Fruit fly (Drosophila melanogaster): ENCODE results near the gene Zip71B.
A peak's percentile ranks its signal among the peaks of the same experiment; 100 is the strongest.

The Zip71B gene

dm6 chr3L:14949943-14950342 is 42.1 kb upstream of the Zip71B start:
- no peak for TF ChIP-seq Ets21C (GFP tag; optimal IDR thresholded peaks at IDR 0.05)
- TF ChIP-seq Sox15 (GFP tag; optimal IDR thresholded peaks at IDR 0.05), result no peak
- no peak for TF ChIP-seq CG8119 (GFP tag; IDR thresholded peaks at IDR 0.05)
- TF ChIP-seq CG16779 (tag; optimal IDR thresholded peaks at IDR 0.05), result no peak
- no peak for TF ChIP-seq ss (GFP tag; optimal IDR thresholded peaks at IDR 0.05)
- no peak for TF ChIP-seq CG15336 (GFP tag; IDR thresholded peaks at IDR 0.05)
- no peak for TF ChIP-seq esn (GFP tag; optimal IDR thresholded peaks at IDR 0.05)
- no peak for TF ChIP-seq fd85E (GFP tag; optimal IDR thresholded peaks at IDR 0.05)
- TF ChIP-seq topi (GFP tag; optimal IDR thresholded peaks at IDR 0.05), result no peak
- TF ChIP-seq lz (GFP tag; optimal IDR thresholded peaks at IDR 0.05), result no peak
- no peak for TF ChIP-seq CG10669 (GFP tag; optimal IDR thresholded peaks at IDR 0.05)
- TF ChIP-seq Hr38 (GFP tag; optimal IDR thresholded peaks at IDR 0.05), result no peak

dm6 chr3L:14952858-14953669 is 39.0 kb upstream of the Zip71B start:
- TF ChIP-seq CG31627 (GFP tag; optimal IDR thresholded peaks at IDR 0.05) (no peak), salr (GFP tag; optimal IDR thresholded peaks at IDR 0.05) (no peak), CG6854 (GFP tag; optimal IDR thresholded peaks at IDR 0.05) (no peak), Sox14 (GFP tag; optimal IDR thresholded peaks at IDR 0.05) (no peak), CG15336 (GFP tag; IDR thresholded peaks at IDR 0.05) (no peak), acj6 (GFP tag; optimal IDR thresholded peaks at IDR 0.05) (no peak), Gug (GFP tag; IDR thresholded peaks at IDR 0.05) (no peak), Hr39 (GFP tag; optimal IDR thresholded peaks at IDR 0.05) (no peak), net (GFP tag; optimal IDR thresholded peaks at IDR 0.05) (no peak), OdsH (GFP tag; optimal IDR thresholded peaks at IDR 0.05) (no peak), Sox102F (GFP tag; optimal IDR thresholded peaks at IDR 0.05) (no peak), CG11294 (GFP tag; IDR thresholded peaks at IDR 0.05) (no peak), fkh (GFP tag; optimal IDR thresholded peaks at IDR 0.05) (no peak), Smox (GFP tag; optimal IDR thresholded peaks at IDR 0.05) (no peak), Ets96B (tag; optimal IDR thresholded peaks at IDR 0.05) (no peak), CG8632 (GFP tag; optimal IDR thresholded peaks at IDR 0.05) (no peak), CG10631 (GFP tag; optimal IDR thresholded peaks at IDR 0.05) (no peak), CG9139 (GFP tag; optimal IDR thresholded peaks at IDR 0.05) (no peak), Hr4 (GFP tag; optimal IDR thresholded peaks at IDR 0.05) (no peak), ss (GFP tag; optimal IDR thresholded peaks at IDR 0.05) (no peak)

- TF ChIP-seq CG6808 (GFP tag; optimal IDR thresholded peaks at IDR 0.05), result no peak
- TF ChIP-seq fkh (GFP tag; optimal IDR thresholded peaks at IDR 0.05), result peak; percentile 93
Observed at dm6 chr3L:14956288-14957032, 35.6 kb upstream of the Zip71B start.

dm6 chr3L:14957033-14957328 is 35.1 kb upstream of the Zip71B start:
- TF ChIP-seq CG6854 (GFP tag; optimal IDR thresholded peaks at IDR 0.05) (no peak), CG8632 (GFP tag; optimal IDR thresholded peaks at IDR 0.05) (no peak), fkh (GFP tag; optimal IDR thresholded peaks at IDR 0.05) (no peak), CG4318 (GFP tag; optimal IDR thresholded peaks at IDR 0.05) (no peak), CG8319 (GFP tag; optimal IDR thresholded peaks at IDR 0.05) (no peak), Ets21C (GFP tag; optimal IDR thresholded peaks at IDR 0.05) (no peak), Sox14 (GFP tag; optimal IDR thresholded peaks at IDR 0.05) (no peak), CG3032 (tag; optimal IDR thresholded peaks at IDR 0.05) (no peak), CG8119 (GFP tag; IDR thresholded peaks at IDR 0.05) (no peak), cyc (GFP tag; optimal IDR thresholded peaks at IDR 0.05) (no peak), CG15336 (GFP tag; IDR thresholded peaks at IDR 0.05) (no peak)

All from whole organism, prepupa.